Fruit fly (Drosophila melanogaster) whole organism, embryonic: ENCODE data around the gene CG6481.
A peak's percentile ranks its signal among the peaks of the same experiment; 100 is the strongest.

Experiments
- Awh ChIP-seq: fragments of 200-800 bp; sonication (Bioruptor generic); IDR thresholded peaks from 2 replicates; pipeline ENCODE4, ENCODE4 v1.3.6; 2022; ENCODE audit warnings: missing biosample characterization, missing genetic modification characterization
- CG10565 ChIP-seq: fragments of 200-800 bp; sonication (Bioruptor generic); optimal IDR thresholded peaks from 3 replicates; lab custom pipeline; 2016; ENCODE audit warnings: missing biosample characterization, mild to moderate bottlenecking, missing genetic modification characterization
- CG11398 ChIP-seq: fragments of 200-800 bp; sonication (Bioruptor generic); optimal IDR thresholded peaks from 2 replicates; lab custom pipeline; 2016; ENCODE audit warnings: missing biosample characterization, missing genetic modification characterization
- CG12155 ChIP-seq: fragments of 200-800 bp; sonication (Bioruptor generic); optimal IDR thresholded peaks from 3 replicates; lab custom pipeline; 2016; ENCODE audit warnings: missing biosample characterization, missing genetic modification characterization
- CG14860 ChIP-seq: fragments of 200-800 bp; sonication (Bioruptor generic); IDR thresholded peaks from 3 replicates; pipeline ENCODE4 v1.3.6; 2022; ENCODE audit warnings: missing biosample characterization, missing genetic modification characterization; ENCODE audit not compliant: partially characterized antibody
- CG17186 ChIP-seq: fragments of 200-800 bp; sonication (Bioruptor generic); optimal IDR thresholded peaks from 3 replicates; lab custom pipeline; 2017; ENCODE audit warnings: missing biosample characterization, missing genetic modification reagents, missing genetic modification characterization
- CG2116 ChIP-seq: fragments of 200-800 bp; sonication (Bioruptor generic); optimal IDR thresholded peaks from 3 replicates; lab custom pipeline; 2018; ENCODE audit warnings: missing biosample characterization, mild to moderate bottlenecking, missing genetic modification characterization
- CG2202 ChIP-seq: fragments of 200-800 bp; sonication (Bioruptor generic); optimal IDR thresholded peaks from 2 replicates; lab custom pipeline; 2018; ENCODE audit warnings: missing biosample characterization, mild to moderate bottlenecking, missing genetic modification characterization
- CG30431 ChIP-seq: fragments of 200-800 bp; sonication (Bioruptor generic); optimal IDR thresholded peaks from 2 replicates; lab custom pipeline; 2017; ENCODE audit warnings: missing biosample characterization, missing genetic modification characterization
- CG3726 ChIP-seq: fragments of 200-800 bp; sonication (Bioruptor generic); IDR thresholded peaks from 3 replicates; pipeline ENCODE4, ENCODE4 v1.3.6; 2022; ENCODE audit warnings: missing biosample characterization, missing genetic modification characterization
- CG43689 ChIP-seq: fragments of 200-800 bp; sonication (Bioruptor generic); IDR thresholded peaks from 2 replicates; pipeline ENCODE4 v1.3.6; 2022; ENCODE audit warnings: missing biosample characterization, missing genetic modification characterization
- CG4424 ChIP-seq: fragments of 200-800 bp; sonication (Bioruptor generic); optimal IDR thresholded peaks from 3 replicates; lab custom pipeline; 2016; ENCODE audit warnings: missing biosample characterization, missing genetic modification characterization
- CG6272 ChIP-seq: fragments of 200-800 bp; sonication (Bioruptor generic); IDR thresholded peaks from 2 replicates; pipeline ENCODE4 v1.3.6; 2022; ENCODE audit warnings: missing biosample characterization, missing genetic modification characterization
- CG7745 ChIP-seq: fragments of 200-800 bp; sonication (Bioruptor generic); optimal IDR thresholded peaks from 2 replicates; lab custom pipeline; 2018; ENCODE audit warnings: missing biosample characterization, mild to moderate bottlenecking, missing genetic modification characterization, moderate library complexity
- CG8089 ChIP-seq: fragments of 200-800 bp; sonication (Bioruptor generic); optimal IDR thresholded peaks from 3 replicates; lab custom pipeline; 2016; ENCODE audit warnings: missing biosample characterization, missing genetic modification characterization
- CG8388 ChIP-seq: fragments of 200-800 bp; sonication (Bioruptor generic); optimal IDR thresholded peaks from 2 replicates; lab custom pipeline; 2019; ENCODE audit warnings: missing biosample characterization, mild to moderate bottlenecking, missing genetic modification characterization, moderate library complexity
- CG9727 ChIP-seq: fragments of 200-800 bp; sonication (Bioruptor generic); optimal IDR thresholded peaks from 3 replicates; lab custom pipeline; 2017; ENCODE audit warnings: missing biosample characterization, mild to moderate bottlenecking, missing genetic modification characterization
- D19A ChIP-seq: fragments of 200-800 bp; optimal IDR thresholded peaks from 3 replicates; lab custom pipeline; 2019; ENCODE audit warnings: missing biosample characterization, mild to moderate bottlenecking, missing genetic modification characterization, moderate library complexity
- Dad ChIP-seq: fragments of 200-800 bp; sonication (Bioruptor generic); optimal IDR thresholded peaks from 3 replicates; lab custom pipeline; 2016; ENCODE audit warnings: missing biosample characterization, missing genetic modification characterization
- Dbx ChIP-seq: fragments of 200-800 bp; sonication (Bioruptor generic); IDR thresholded peaks from 3 replicates; pipeline ENCODE4 v1.3.6; 2022; ENCODE audit warnings: missing biosample characterization, missing genetic modification characterization
- Deaf1 ChIP-seq: fragments of 200-800 bp; optimal IDR thresholded peaks from 3 replicates; lab custom pipeline; 2019; ENCODE audit warnings: missing biosample characterization, mild to moderate bottlenecking, missing genetic modification characterization, moderate library complexity
- HLH4C ChIP-seq: fragments of 200-800 bp; sonication (Bioruptor generic); IDR thresholded peaks from 3 replicates; pipeline ENCODE4 v1.3.6; 2022; ENCODE audit warnings: missing biosample characterization, missing genetic modification characterization; ENCODE audit not compliant: partially characterized antibody
- Jarid2 ChIP-seq: fragments of 200-800 bp; sonication (Bioruptor generic); optimal IDR thresholded peaks from 3 replicates; lab custom pipeline; 2017; ENCODE audit warnings: mild to moderate bottlenecking, missing biosample characterization, missing genetic modification reagents, missing genetic modification characterization
- Lhr ChIP-seq: fragments of 200-800 bp; sonication (Bioruptor generic); optimal IDR thresholded peaks from 3 replicates; lab custom pipeline; 2017; ENCODE audit warnings: mild to moderate bottlenecking, missing biosample characterization, missing genetic modification reagents, missing genetic modification characterization
- Lpt ChIP-seq: fragments of >200 bp; optimal IDR thresholded peaks from 2 replicates; lab custom pipeline; 2018; ENCODE audit warnings: missing biosample characterization, missing genetic modification characterization
- Meics ChIP-seq: fragments of 200-800 bp; sonication (Bioruptor generic); optimal IDR thresholded peaks from 2 replicates; lab custom pipeline; 2017; ENCODE audit warnings: missing biosample characterization, mild to moderate bottlenecking, missing genetic modification characterization
- ac ChIP-seq: fragments of 200-800 bp; sonication (Bioruptor generic); optimal IDR thresholded peaks from 3 replicates; lab custom pipeline; 2017; ENCODE audit warnings: missing biosample characterization, mild to moderate bottlenecking, missing genetic modification characterization
- amos ChIP-seq: fragments of 200-800 bp; sonication (Bioruptor generic); IDR thresholded peaks from 2 replicates; pipeline ENCODE4 v1.3.6; 2022; ENCODE audit warnings: missing biosample characterization, missing genetic modification characterization; ENCODE audit not compliant: partially characterized antibody
- ara ChIP-seq: fragments of 200-800 bp; sonication (Bioruptor generic); IDR thresholded peaks from 2 replicates; pipeline ENCODE4 v1.3.6; 2022; ENCODE audit warnings: missing biosample characterization, missing genetic modification characterization
- ato ChIP-seq: fragments of 200-800 bp; sonication (Bioruptor generic); IDR thresholded peaks from 2 replicates; pipeline ENCODE4 v1.3.6; 2022; ENCODE audit warnings: missing biosample characterization, missing genetic modification characterization; ENCODE audit not compliant: partially characterized antibody
- br ChIP-seq: fragments of >200 bp; optimal IDR thresholded peaks from 2 replicates; lab custom pipeline; 2017
- cg ChIP-seq: fragments of 200-800 bp; sonication (Bioruptor generic); optimal IDR thresholded peaks from 3 replicates; lab custom pipeline; 2019; ENCODE audit warnings: missing biosample characterization, mild to moderate bottlenecking, missing genetic modification characterization, moderate library complexity
- dmrt11E ChIP-seq: fragments of 200-800 bp; sonication (Bioruptor generic); optimal IDR thresholded peaks from 3 replicates; lab custom pipeline; 2018; ENCODE audit warnings: missing biosample characterization, mild to moderate bottlenecking, missing genetic modification characterization, moderate library complexity
- dysf ChIP-seq: fragments of 200-800 bp; sonication (Bioruptor generic); IDR thresholded peaks from 3 replicates; pipeline ENCODE4 v1.3.6; 2022; ENCODE audit warnings: missing biosample characterization, missing genetic modification characterization
- fd102C ChIP-seq: fragments of 200-800 bp; sonication (Bioruptor generic); optimal IDR thresholded peaks from 2 replicates; lab custom pipeline; 2018; ENCODE audit warnings: missing biosample characterization, mild to moderate bottlenecking, missing genetic modification characterization, moderate library complexity
- fd64A ChIP-seq: fragments of 200-800 bp; sonication (Bioruptor generic); optimal IDR thresholded peaks from 3 replicates; lab custom pipeline; 2018; ENCODE audit warnings: missing biosample characterization, mild to moderate bottlenecking, missing genetic modification characterization
- h ChIP-seq: fragments of >200 bp; optimal IDR thresholded peaks from 2 replicates; lab custom pipeline; 2017
- hbn ChIP-seq: fragments of 200-800 bp; sonication (Bioruptor generic); IDR thresholded peaks from 2 replicates; pipeline ENCODE4 v1.3.6; 2022; ENCODE audit warnings: missing biosample characterization, missing genetic modification characterization; ENCODE audit not compliant: partially characterized antibody
- mam ChIP-seq: fragments of 200-800 bp; sonication (Bioruptor generic); optimal IDR thresholded peaks from 3 replicates; lab custom pipeline; 2016; ENCODE audit warnings: missing biosample characterization, missing genetic modification characterization
- nerfin-2 ChIP-seq: fragments of 200-800 bp; sonication (Bioruptor generic); IDR thresholded peaks from 2 replicates; pipeline ENCODE4 v1.3.6; 2022; ENCODE audit warnings: missing biosample characterization, missing genetic modification characterization; ENCODE audit not compliant: partially characterized antibody
- pan ChIP-seq, 4 experiments: fragments of >200 bp in 3 of 4; fragments of 200-800 bp in 1 of 4; sonication (Bioruptor generic) in 1 of 4; optimal IDR thresholded peaks in 3 of 4; IDR thresholded peaks in 1 of 4; 2 replicates each; pipeline versions ENCODE4 v1.3.6 to Lab custom; 2017 to 2022; ENCODE audit warnings: missing biosample characterization in 2 of 4, missing genetic modification characterization in 2 of 4, mixed read lengths in 1 of 4
- peb ChIP-seq: fragments of 200-800 bp; sonication (Bioruptor generic); IDR thresholded peaks from 2 replicates; pipeline ENCODE4 v1.3.6; 2022; ENCODE audit warnings: missing biosample characterization, missing genetic modification characterization
- pnt ChIP-seq: fragments of 200-800 bp; sonication (Bioruptor generic); optimal IDR thresholded peaks from 3 replicates; lab custom pipeline; 2016; ENCODE audit warnings: missing biosample characterization, missing genetic modification characterization
- pros ChIP-seq: fragments of 200-800 bp; sonication (Bioruptor generic); optimal IDR thresholded peaks from 3 replicates; lab custom pipeline; 2019; ENCODE audit warnings: missing biosample characterization, mild to moderate bottlenecking, missing genetic modification characterization, moderate library complexity
- row ChIP-seq: fragments of 200-800 bp; sonication (Bioruptor generic); IDR thresholded peaks from 3 replicates; pipeline ENCODE4 v1.3.6; 2022; ENCODE audit warnings: missing biosample characterization, missing genetic modification characterization
- stwl ChIP-seq: fragments of 200-800 bp; sonication (Bioruptor generic); optimal IDR thresholded peaks from 3 replicates; lab custom pipeline; 2018; ENCODE audit warnings: missing biosample characterization, mild to moderate bottlenecking, missing genetic modification characterization, moderate library complexity
- wdn ChIP-seq: fragments of 200-800 bp; sonication (Bioruptor generic); IDR thresholded peaks from 2 replicates; pipeline ENCODE4 v1.3.6; 2022; ENCODE audit warnings: missing biosample characterization, missing genetic modification characterization
- zen ChIP-seq: fragments of 200-800 bp; sonication (Bioruptor generic); optimal IDR thresholded peaks from 3 replicates; lab custom pipeline; 2018; ENCODE audit warnings: missing biosample characterization, mild to moderate bottlenecking, missing genetic modification characterization, moderate library complexity

CG6481 gene

dm6 chrX:18506639-18507528 is 15.4 kb downstream of the CG6481 start (continued):
- TF ChIP-seq pnt (peak; percentile 75), fd102C (GFP tag; lab: Kevin White, UChicago) (no peak), CG9727 (GFP tag; lab: Kevin White, UChicago) (peak; percentile 79), ara (GFP tag; lab: Robert Waterston, UW) (peak; percentile 84), pan (optimal IDR thresholded peaks at IDR 0.05; lab: Kevin White, UChicago) (no peak), pan (GFP tag; optimal IDR thresholded peaks at IDR 0.05 in 1 of 2, IDR thresholded peaks at IDR 0.05 in 1 of 2) (peak in 1 of 2 experiments; percentile 90), Meics (GFP tag; lab: Kevin White, UChicago) (peak; percentile 82), br (no peak), dmrt11E (tag; lab: Kevin White, UChicago) (peak; percentile 60), CG2116 (GFP tag; lab: Kevin White, UChicago) (peak; percentile 41), Jarid2 (GFP tag; lab: Kevin White, UChicago) (peak; percentile 37), amos (GFP tag; lab: Robert Waterston, UW) (no peak), CG10565 (GFP tag; lab: Kevin White, UChicago) (peak; percentile 38), hbn (GFP tag; lab: Robert Waterston, UW) (no peak), Dbx (GFP tag; lab: Robert Waterston, UW) (peak; percentile 79), CG17186 (GFP tag; lab: Kevin White, UChicago) (peak; percentile 39), HLH4C (no peak), h (lab: Kevin White, UChicago) (no peak), ato (GFP tag; lab: Robert Waterston, UW) (no peak), Deaf1 (tag; lab: Kevin White, UChicago) (peak; percentile 36), Lpt (no peak), Awh (peak; percentile 90), CG8089 (GFP tag; lab: Kevin White, UChicago) (peak; percentile 67), CG3726 (GFP tag; lab: Robert Waterston, UW) (peak; percentile 54; the same call in 1 of the 3 replicates), CG7745 (tag; lab: Kevin White, UChicago) (no peak), CG11398 (GFP tag; lab: Kevin White, UChicago) (peak; percentile 48), Dad (peak; percentile 44), CG14860 (GFP tag; lab: Robert Waterston, UW) (no peak), peb (GFP tag; lab: Robert Waterston, UW) (peak; percentile 65; the same call in 1 of the 2 replicates), nerfin-2 (no peak), fd64A (GFP tag; lab: Kevin White, UChicago) (no peak), Lhr (peak; percentile 16), wdn (GFP tag; lab: Robert Waterston, UW) (peak; percentile 69), ac (peak; percentile 14), pros (GFP tag; lab: Kevin White, UChicago) (peak; percentile 76), dysf (GFP tag; lab: Robert Waterston, UW) (peak; percentile 85), CG12155 (GFP tag; lab: Kevin White, UChicago) (peak; percentile 76), CG8388 (GFP tag; lab: Kevin White, UChicago) (peak; percentile 68), CG30431 (GFP tag; lab: Kevin White, UChicago) (peak; percentile 60), CG6272 (GFP tag; lab: Robert Waterston, UW) (no peak), CG2202 (tag; lab: Kevin White, UChicago) (peak; percentile 52), row (GFP tag; lab: Robert Waterston, UW) (peak; percentile 61; the same call in 2 of the 3 replicates), D19A (peak; percentile 63), CG4424 (peak; percentile 85), CG43689 (GFP tag; lab: Robert Waterston, UW) (peak; percentile 41), stwl (no peak), cg (peak; percentile 83), mam (peak; percentile 60), zen (tag; lab: Kevin White, UChicago) (peak; percentile 54)
